Worm (Caenorhabditis elegans) whole organism, midembryonic: ENCODE data around the gene adk-1.

Experiments
- flt-1 ChIP-seq: fragments of 200-800 bp; sonication (Bioruptor generic); IDR thresholded peaks from 2 replicates; pipeline ENCODE4 v1.3.6; 2022; ENCODE audit warnings: missing genetic modification characterization, missing compliant biosample characterization
- med-1 ChIP-seq: sonication (generic microtip); optimal IDR thresholded peaks from 2 replicates; lab custom pipeline; 2017; ENCODE audit warnings: missing genetic modification characterization, mild to moderate bottlenecking, missing compliant biosample characterization, antibody characterized with exemption, missing genetic modification reagents; ENCODE audit not compliant: insufficient read depth
- ztf-23 ChIP-seq: fragments of 200-800 bp; sonication (Bioruptor generic); IDR thresholded peaks from 2 replicates; pipeline ENCODE4 v1.3.6; 2022; ENCODE audit warnings: missing genetic modification reagents, missing genetic modification characterization, missing compliant biosample characterization

DNA sequence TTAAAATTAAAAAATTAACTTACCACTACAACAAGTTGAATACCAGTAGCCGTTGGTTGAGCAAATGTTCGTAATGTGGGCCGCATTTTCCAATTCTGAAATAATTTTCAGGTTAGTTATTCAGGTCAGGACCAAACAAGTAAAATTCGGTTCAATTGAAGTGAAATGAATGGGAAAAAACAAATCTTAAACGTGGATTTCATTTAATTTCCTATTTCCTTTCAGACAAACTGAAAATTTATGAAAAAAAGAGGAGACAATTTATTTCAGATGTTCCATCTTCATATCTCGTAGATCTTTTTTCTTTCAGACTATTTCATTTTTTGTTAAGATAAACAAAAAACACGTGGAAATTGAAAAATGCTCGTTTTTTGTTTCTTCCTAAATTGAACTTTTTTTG lies 30.7 kb upstream of the adk-1 start, which contains the start of gene C05C12.6:
- no peak for TF ChIP-seq ztf-23 (GFP tag; lab: Robert Waterston, UW)
- TF ChIP-seq flt-1 (GFP tag; lab: Robert Waterston, UW), result no peak
- no peak for TF ChIP-seq med-1
